Fruit fly (Drosophila melanogaster): Measurements from ENCODE around the gene qua.

DNA sequence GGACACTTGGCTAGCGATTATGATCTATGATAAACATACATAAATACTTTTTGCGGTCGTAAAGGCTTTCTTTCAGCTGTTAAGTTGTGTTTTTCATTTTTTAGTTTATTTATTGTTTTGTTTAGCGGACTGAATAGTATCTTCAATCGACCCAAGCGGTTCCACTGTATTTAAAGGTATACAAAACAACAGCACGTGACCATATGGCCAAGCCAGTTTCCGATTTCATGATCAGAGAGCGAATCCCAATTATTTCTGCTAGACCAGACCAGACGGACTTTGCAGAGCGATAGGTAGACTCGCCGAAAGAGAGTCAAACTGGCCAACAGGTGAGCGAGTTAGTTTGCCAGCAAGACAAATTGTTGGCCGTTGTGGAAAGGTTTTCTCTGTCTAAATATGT is 25.5 kb downstream of the qua start, which contains the start of gene Sgt:
- TF ChIP-seq pan (optimal IDR thresholded peaks at IDR 0.05) (no peak), psq (optimal IDR thresholded peaks at IDR 0.05) (no peak), usp (GFP tag; optimal IDR thresholded peaks at IDR 0.05) (no peak), CG8478 (optimal IDR thresholded peaks at IDR 0.05) (no peak), Dll (optimal IDR thresholded peaks at IDR 0.05) (no peak)
